Worm (Caenorhabditis elegans) whole organism, L1 larva: ENCODE measurements around the gene pcp-1.

Source experiments
- elt-3 ChIP-seq, 6 experiments: fragments of 150-350 bp in 1 of 6; sonication (generic microtip); optimal IDR thresholded peaks; 2 replicates each; lab custom pipeline; 2017 to 2018; ENCODE audit warnings: missing biosample characterization in 6 of 6, missing genetic modification characterization in 6 of 6, inconsistent platforms in 1 of 6
- pqm-1 ChIP-seq: sonication (generic microtip); optimal IDR thresholded peaks from 3 replicates; lab custom pipeline; 2017; ENCODE audit warnings: missing biosample characterization, missing genetic modification characterization

- TF ChIP-seq pqm-1 (tag; lab: Kevin White, UChicago) = no peak
- TF ChIP-seq elt-3 (tag; optimal IDR thresholded peaks at IDR 0.05; lab: Kevin White, UChicago) = no peak
Observed at ce11 chrIII:7763503-7763902, 4.8 kb downstream of the pcp-1 start, which contains the start of gene mtx-2.
